Worm (Caenorhabditis elegans) whole organism, midembryonic: ENCODE data around the gene egl-23.

Experiments used
- T22C8.4 ChIP-seq: fragments of 200-800 bp; sonication (Bioruptor generic); IDR thresholded peaks from 2 replicates; pipeline ENCODE4 v1.3.6; 2022; ENCODE audit warnings: missing genetic modification characterization, missing compliant biosample characterization
- cog-1 ChIP-seq: sonication (generic microtip); optimal IDR thresholded peaks from 2 replicates; lab custom pipeline; 2016; ENCODE audit warnings: missing genetic modification characterization, missing compliant biosample characterization
- flt-1 ChIP-seq: fragments of 200-800 bp; sonication (Bioruptor generic); IDR thresholded peaks from 2 replicates; pipeline ENCODE4 v1.3.6; 2022; ENCODE audit warnings: missing genetic modification characterization, missing compliant biosample characterization
- klf-2 ChIP-seq: fragments of 200-800 bp; sonication (Bioruptor generic); conservative IDR thresholded peaks from 2 replicates; pipeline ENCODE4 v1.3.6; 2022; ENCODE audit warnings: missing genetic modification reagents, missing genetic modification characterization, missing compliant biosample characterization
- med-1 ChIP-seq: sonication (generic microtip); optimal IDR thresholded peaks from 2 replicates; lab custom pipeline; 2017; ENCODE audit warnings: missing genetic modification characterization, mild to moderate bottlenecking, missing compliant biosample characterization, antibody characterized with exemption, missing genetic modification reagents; ENCODE audit not compliant: insufficient read depth
- ref-1 ChIP-seq: fragments of 200-800 bp; sonication (Bioruptor generic); conservative IDR thresholded peaks from 2 replicates; pipeline ENCODE4 v1.3.6; 2022; ENCODE audit warnings: missing genetic modification reagents, missing genetic modification characterization, missing compliant biosample characterization
- tab-1 ChIP-seq: fragments of 200-800 bp; sonication (Bioruptor generic); IDR thresholded peaks from 2 replicates; pipeline ENCODE4 v1.3.6; 2022; ENCODE audit warnings: missing genetic modification characterization, missing compliant biosample characterization
- ztf-23 ChIP-seq: fragments of 200-800 bp; sonication (Bioruptor generic); IDR thresholded peaks from 2 replicates; pipeline ENCODE4 v1.3.6; 2022; ENCODE audit warnings: missing genetic modification reagents, missing genetic modification characterization, missing compliant biosample characterization
- ztf-29 ChIP-seq: fragments of 200-800 bp; sonication (Bioruptor generic); IDR thresholded peaks from 2 replicates; pipeline ENCODE4 v1.3.6; 2022; ENCODE audit warnings: missing genetic modification reagents, missing genetic modification characterization, missing compliant biosample characterization

egl-23 gene

ce11 chrIV:14033752-14034570, 45.1 kb downstream of the egl-23 start:
- peak; percentile 99 for TF ChIP-seq cog-1
- TF ChIP-seq ztf-29 (GFP tag; lab: Robert Waterston, UW), result peak; percentile 93
- TF ChIP-seq tab-1, result peak; percentile 92
- peak; percentile 75 for TF ChIP-seq med-1 (GFP tag; lab: Kevin White, UChicago)
- TF ChIP-seq klf-2 (GFP tag; lab: Robert Waterston, UW), result peak; percentile 91
- peak; percentile 99 for TF ChIP-seq flt-1 (GFP tag; lab: Robert Waterston, UW)
- TF ChIP-seq ref-1 (GFP tag; lab: Robert Waterston, UW), result peak; percentile 85
- peak; percentile 88 for TF ChIP-seq T22C8.4 (GFP tag; lab: Robert Waterston, UW)
- peak; percentile 94 for TF ChIP-seq ztf-23 (GFP tag; lab: Robert Waterston, UW)

- TF ChIP-seq flt-1 (GFP tag; lab: Robert Waterston, UW) (no peak), T22C8.4 (GFP tag; lab: Robert Waterston, UW) (peak; percentile 71; the same call in 1 of the 2 replicates)
Measured at ce11 chrIV:14034571-14034954, 45.7 kb downstream of the egl-23 start.

- no peak for TF ChIP-seq tab-1
Measured at ce11 chrIV:14043680-14044079, 54.8 kb downstream of the egl-23 start, which contains the start of gene Y37A1B.7. Y37A1B.7 (minus strand) TSS chrIV:14043780.

- TF ChIP-seq flt-1 (GFP tag; lab: Robert Waterston, UW), result 0 out of 2 replicates have a peak, but pooled peaks have one; percentile 46
- TF ChIP-seq ztf-23 (GFP tag; lab: Robert Waterston, UW), result no peak
Measured at ce11 chrIV:14046777-14047176, 57.9 kb downstream of the egl-23 start.

ce11 chrIV:14050442-14050841, 61.6 kb downstream of the egl-23 start:
- TF ChIP-seq ztf-29 (GFP tag; lab: Robert Waterston, UW) (no peak), klf-2 (GFP tag; lab: Robert Waterston, UW) (no peak), ref-1 (GFP tag; lab: Robert Waterston, UW) (no peak), flt-1 (GFP tag; lab: Robert Waterston, UW) (no peak), tab-1 (no peak), cog-1 (no peak), med-1 (GFP tag; lab: Kevin White, UChicago) (no peak), T22C8.4 (GFP tag; lab: Robert Waterston, UW) (no peak), ztf-23 (GFP tag; lab: Robert Waterston, UW) (no peak)

- TF ChIP-seq ref-1 (GFP tag; lab: Robert Waterston, UW) (no peak), ztf-29 (GFP tag; lab: Robert Waterston, UW) (no peak), med-1 (GFP tag; lab: Kevin White, UChicago) (no peak), cog-1 (no peak), tab-1 (no peak), flt-1 (GFP tag; lab: Robert Waterston, UW) (no peak), klf-2 (GFP tag; lab: Robert Waterston, UW) (no peak), ztf-23 (GFP tag; lab: Robert Waterston, UW) (no peak), T22C8.4 (GFP tag; lab: Robert Waterston, UW) (no peak)
Measured at ce11 chrIV:14050900-14051299, 62.0 kb downstream of the egl-23 start, which contains the start of gene semo-1. semo-1 (plus strand) TSS chrIV:14051200.

- TF ChIP-seq ztf-23 (GFP tag; lab: Robert Waterston, UW) (no peak), ztf-29 (GFP tag; lab: Robert Waterston, UW) (no peak), T22C8.4 (GFP tag; lab: Robert Waterston, UW) (no peak), cog-1 (no peak), med-1 (GFP tag; lab: Kevin White, UChicago) (no peak), tab-1 (no peak), ref-1 (GFP tag; lab: Robert Waterston, UW) (no peak), klf-2 (GFP tag; lab: Robert Waterston, UW) (no peak)
Measured at ce11 chrIV:14060612-14061011, 71.7 kb downstream of the egl-23 start, which contains the start of gene Y37A1B.4. Y37A1B.4 (minus strand) TSS chrIV:14060712.
